Fruit fly (Drosophila melanogaster): ENCODE measurements around the gene CG4502.

The CG4502 gene

DNA sequence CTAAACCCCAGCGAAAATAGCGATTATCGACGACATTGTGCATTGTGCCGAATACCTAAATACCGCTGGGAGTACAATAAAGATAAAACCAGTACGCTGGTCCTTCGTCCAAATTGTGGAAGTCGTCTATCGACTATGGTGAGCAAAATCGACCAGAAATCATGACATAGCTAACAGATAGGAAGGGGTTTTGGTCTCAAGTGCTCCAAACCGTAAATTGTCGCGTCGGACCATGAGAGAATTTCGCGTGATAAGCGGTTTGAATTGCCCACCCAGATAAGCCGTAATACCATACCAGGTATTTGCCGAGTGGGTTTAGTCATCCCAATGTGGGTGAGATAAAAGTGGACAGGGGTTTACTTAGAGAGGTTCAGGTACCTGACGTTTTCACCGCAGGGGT, 13.9 kb upstream of the CG4502 start:
- TF ChIP-seq CG14655 (GFP tag; optimal IDR thresholded peaks at IDR 0.05), result no peak

DNA sequence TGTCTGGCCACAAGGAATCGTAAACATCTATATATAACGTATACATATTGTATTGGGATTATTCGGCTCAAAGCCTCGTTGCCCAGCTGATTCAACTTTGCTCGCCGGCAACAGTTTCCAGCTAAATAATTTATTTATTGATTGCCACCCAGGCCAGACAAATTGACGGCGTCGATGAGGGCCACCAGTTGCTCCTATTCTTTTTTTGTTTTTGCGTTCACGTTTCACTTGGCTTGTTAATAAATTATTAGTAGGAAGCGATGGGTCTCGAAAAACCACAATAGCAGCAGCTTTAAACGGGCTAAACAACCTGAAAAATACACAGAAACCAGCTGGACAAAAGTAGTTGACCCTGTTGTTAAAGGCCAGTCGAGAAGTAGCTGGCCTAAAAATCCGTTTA, 13.0 kb upstream of the CG4502 start:
- TF ChIP-seq EcR (GFP tag; optimal IDR thresholded peaks at IDR 0.05) (peak; percentile 6), CG15710 (tag; optimal IDR thresholded peaks at IDR 0.05) (no peak), CG8301 (tag; optimal IDR thresholded peaks at IDR 0.05) (no peak), CG4496 (GFP tag; IDR thresholded peaks at IDR 0.05) (0 out of 3 replicates have a peak, but pooled peaks have one; percentile 34), CG13204 (GFP tag; optimal IDR thresholded peaks at IDR 0.05) (no peak)

DNA sequence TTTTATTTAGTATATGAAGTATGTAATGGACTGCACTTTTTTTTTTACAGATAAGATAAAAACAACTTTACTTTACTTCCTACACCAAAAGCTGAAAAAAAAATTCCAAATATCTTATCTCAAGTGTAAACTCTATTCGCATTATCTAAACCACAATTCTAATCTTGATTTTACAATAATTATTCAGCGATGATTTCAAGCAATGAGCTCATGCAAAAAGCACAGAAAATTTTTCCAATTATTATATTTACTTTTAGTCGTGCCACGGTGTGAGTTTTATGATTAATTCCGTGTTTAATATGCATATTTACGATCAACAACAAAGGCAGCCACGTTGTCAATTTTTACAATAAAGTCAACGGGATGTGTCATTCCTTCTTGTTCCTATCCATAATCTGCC, 12.2 kb upstream of the CG4502 start:
- TF ChIP-seq CG10348 (GFP tag; IDR thresholded peaks at IDR 0.05), result no peak
- TF ChIP-seq CG8301 (tag; optimal IDR thresholded peaks at IDR 0.05), result no peak
- no peak for TF ChIP-seq CG8159 (tag; optimal IDR thresholded peaks at IDR 0.05)
- no peak for TF ChIP-seq Ets98B (GFP tag; IDR thresholded peaks at IDR 0.05)
- TF ChIP-seq gl (tag; optimal IDR thresholded peaks at IDR 0.05), result no peak
- no peak for TF ChIP-seq fd96Ca (GFP tag; IDR thresholded peaks at IDR 0.05)
- TF ChIP-seq rn (GFP tag; IDR thresholded peaks at IDR 0.05), result no peak
- no peak for TF ChIP-seq D1 (tag; optimal IDR thresholded peaks at IDR 0.05)
- TF ChIP-seq CG32121 (GFP tag; IDR thresholded peaks at IDR 0.05), result no peak
- TF ChIP-seq Pif1A (GFP tag; optimal IDR thresholded peaks at IDR 0.05), result no peak
- TF ChIP-seq CG4496 (GFP tag; IDR thresholded peaks at IDR 0.05), result no peak
- no peak for TF ChIP-seq EcR (GFP tag; optimal IDR thresholded peaks at IDR 0.05)
- no peak for TF ChIP-seq CG14655 (GFP tag; optimal IDR thresholded peaks at IDR 0.05)
- TF ChIP-seq CG12605 (GFP tag; IDR thresholded peaks at IDR 0.05), result no peak
- TF ChIP-seq Snoo (tag; optimal IDR thresholded peaks at IDR 0.05), result no peak
- TF ChIP-seq CG17806 (tag; optimal IDR thresholded peaks at IDR 0.05), result no peak
- TF ChIP-seq CG13204 (GFP tag; optimal IDR thresholded peaks at IDR 0.05), result no peak
- no peak for TF ChIP-seq Pif1B (GFP tag; optimal IDR thresholded peaks at IDR 0.05)
- no peak for TF ChIP-seq CG9948 (tag; optimal IDR thresholded peaks at IDR 0.05)
- TF ChIP-seq CG34367 (tag; optimal IDR thresholded peaks at IDR 0.05), result no peak

DNA sequence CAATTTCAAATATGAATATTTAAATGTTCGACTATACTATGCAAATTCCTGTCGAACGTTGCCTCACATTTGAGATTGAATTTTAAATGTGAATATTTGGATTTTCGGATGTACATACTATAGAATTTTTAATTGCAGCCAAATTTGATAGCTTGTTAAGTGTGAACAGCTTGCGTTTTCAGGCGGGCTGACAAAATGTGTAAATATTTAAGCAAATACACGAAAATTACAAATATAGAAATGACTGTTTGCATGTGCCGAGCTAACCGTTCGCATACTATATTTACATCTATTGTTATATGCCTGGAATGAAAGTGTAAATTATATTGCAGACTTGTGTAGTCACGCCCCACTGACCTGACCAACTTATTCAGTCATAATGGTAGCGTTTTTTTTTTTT, 11.6 kb upstream of the CG4502 start:
- TF ChIP-seq gl (tag; optimal IDR thresholded peaks at IDR 0.05), result no peak
- TF ChIP-seq CG13204 (GFP tag; optimal IDR thresholded peaks at IDR 0.05), result no peak
- no peak; the same call in 2 of the 3 replicates for TF ChIP-seq CG4496 (GFP tag; IDR thresholded peaks at IDR 0.05)
- no peak for TF ChIP-seq rn (GFP tag; IDR thresholded peaks at IDR 0.05)
- no peak for TF ChIP-seq CG10348 (GFP tag; IDR thresholded peaks at IDR 0.05)
- no peak for TF ChIP-seq EcR (GFP tag; optimal IDR thresholded peaks at IDR 0.05)
- TF ChIP-seq CG14655 (GFP tag; optimal IDR thresholded peaks at IDR 0.05), result no peak
- no peak for TF ChIP-seq CG8301 (tag; optimal IDR thresholded peaks at IDR 0.05)
- TF ChIP-seq CG17806 (tag; optimal IDR thresholded peaks at IDR 0.05), result no peak
- no peak for TF ChIP-seq D1 (tag; optimal IDR thresholded peaks at IDR 0.05)
- no peak for TF ChIP-seq fd96Ca (GFP tag; IDR thresholded peaks at IDR 0.05)
- TF ChIP-seq CG9948 (tag; optimal IDR thresholded peaks at IDR 0.05), result no peak
- no peak for TF ChIP-seq CG32121 (GFP tag; IDR thresholded peaks at IDR 0.05)
- no peak for TF ChIP-seq Pif1A (GFP tag; optimal IDR thresholded peaks at IDR 0.05)
- TF ChIP-seq CG34367 (tag; optimal IDR thresholded peaks at IDR 0.05), result no peak
- TF ChIP-seq CG12605 (GFP tag; IDR thresholded peaks at IDR 0.05), result no peak
- no peak for TF ChIP-seq CG8159 (tag; optimal IDR thresholded peaks at IDR 0.05)
- no peak for TF ChIP-seq Snoo (tag; optimal IDR thresholded peaks at IDR 0.05)
- no peak for TF ChIP-seq Ets98B (GFP tag; IDR thresholded peaks at IDR 0.05)
- no peak for TF ChIP-seq CG15710 (tag; optimal IDR thresholded peaks at IDR 0.05)

DNA sequence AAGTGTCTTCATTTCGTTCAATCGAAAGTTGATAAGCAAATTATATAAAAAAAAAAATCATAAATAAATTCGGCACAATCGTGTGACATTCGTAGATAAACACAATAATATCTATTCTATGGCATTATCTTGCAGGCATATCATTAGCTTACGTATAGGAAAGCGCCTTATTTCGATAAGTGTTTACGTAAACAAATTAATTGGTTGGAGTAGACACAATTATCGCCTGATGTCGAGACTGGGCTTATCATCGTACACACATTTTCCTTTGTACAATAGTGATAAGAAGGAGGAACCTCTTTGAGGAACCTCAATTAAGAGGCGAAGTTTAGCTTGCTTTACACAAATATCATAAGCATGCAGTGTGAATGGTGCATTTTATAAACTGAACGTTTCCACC, 10.8 kb upstream of the CG4502 start:
- no peak for TF ChIP-seq CG17806 (tag; optimal IDR thresholded peaks at IDR 0.05)
- TF ChIP-seq Pif1B (GFP tag; optimal IDR thresholded peaks at IDR 0.05), result no peak
- no peak for TF ChIP-seq CG10348 (GFP tag; IDR thresholded peaks at IDR 0.05)
- no peak for TF ChIP-seq gl (tag; optimal IDR thresholded peaks at IDR 0.05)
- TF ChIP-seq EcR (GFP tag; optimal IDR thresholded peaks at IDR 0.05), result no peak
- no peak for TF ChIP-seq Snoo (tag; optimal IDR thresholded peaks at IDR 0.05)
- no peak for TF ChIP-seq rn (GFP tag; IDR thresholded peaks at IDR 0.05)
- no peak for TF ChIP-seq fd96Ca (GFP tag; IDR thresholded peaks at IDR 0.05)
- no peak for TF ChIP-seq CG14655 (GFP tag; optimal IDR thresholded peaks at IDR 0.05)
- no peak for TF ChIP-seq CG15710 (tag; optimal IDR thresholded peaks at IDR 0.05)
- TF ChIP-seq CG12605 (GFP tag; IDR thresholded peaks at IDR 0.05), result no peak
- no peak for TF ChIP-seq Ets98B (GFP tag; IDR thresholded peaks at IDR 0.05)
- TF ChIP-seq Pif1A (GFP tag; optimal IDR thresholded peaks at IDR 0.05), result no peak
- TF ChIP-seq CG32121 (GFP tag; IDR thresholded peaks at IDR 0.05), result no peak
- TF ChIP-seq CG4496 (GFP tag; IDR thresholded peaks at IDR 0.05), result no peak
- no peak for TF ChIP-seq CG34367 (tag; optimal IDR thresholded peaks at IDR 0.05)
- no peak for TF ChIP-seq CG13204 (GFP tag; optimal IDR thresholded peaks at IDR 0.05)
- TF ChIP-seq D1 (tag; optimal IDR thresholded peaks at IDR 0.05), result no peak
- TF ChIP-seq CG8159 (tag; optimal IDR thresholded peaks at IDR 0.05), result no peak

DNA sequence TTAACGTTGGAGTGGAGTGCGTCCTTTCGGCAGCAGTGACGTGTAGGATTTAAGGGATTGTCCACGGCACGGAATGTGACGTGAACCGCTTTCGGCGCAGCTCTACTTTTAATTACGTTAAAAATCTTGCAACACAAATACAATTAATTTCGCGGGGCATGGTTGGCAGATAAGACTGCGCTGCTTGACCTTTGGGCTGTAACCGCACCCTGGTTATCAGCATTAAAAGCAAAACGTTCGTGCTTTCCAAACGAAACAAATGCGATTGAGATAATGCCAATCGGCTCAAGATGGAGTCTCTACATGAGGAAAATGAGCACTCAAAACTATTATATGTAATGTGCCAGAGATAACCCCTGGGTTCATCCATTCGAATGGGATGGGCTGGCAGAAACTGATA, 9.5 kb upstream of the CG4502 start:
- no peak for TF ChIP-seq Snoo (tag; optimal IDR thresholded peaks at IDR 0.05)
- 0 out of 3 replicates have a peak, but pooled peaks have one; percentile 51 for TF ChIP-seq CG4496 (GFP tag; IDR thresholded peaks at IDR 0.05)

DNA sequence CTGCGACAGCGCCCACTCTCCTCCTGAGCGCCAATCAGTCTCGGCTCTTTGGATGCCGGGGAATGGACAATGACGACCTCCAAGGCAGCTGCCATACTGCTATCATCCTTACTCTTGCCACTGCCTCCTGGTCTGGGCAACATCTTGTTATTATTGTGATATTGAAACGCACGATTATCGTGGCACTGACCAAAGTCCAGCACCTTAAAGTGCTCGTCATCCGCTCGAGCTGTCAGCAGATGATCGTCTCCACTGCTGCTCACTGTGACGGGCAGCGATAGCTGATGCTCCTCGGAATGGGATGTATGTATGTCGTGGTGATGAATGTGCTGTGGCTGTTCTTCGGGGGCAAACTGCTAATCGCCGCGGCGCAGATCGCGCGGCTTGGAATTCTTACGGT, 3.6 kb upstream of the CG4502 start:
- TF ChIP-seq CG14655 (GFP tag; optimal IDR thresholded peaks at IDR 0.05) (no peak), CG32121 (GFP tag; IDR thresholded peaks at IDR 0.05) (0 out of 2 replicates have a peak, but pooled peaks have one; percentile 19), gl (tag; optimal IDR thresholded peaks at IDR 0.05) (peak; percentile 69), CG15710 (tag; optimal IDR thresholded peaks at IDR 0.05) (no peak), CG8301 (tag; optimal IDR thresholded peaks at IDR 0.05) (no peak), CG4496 (GFP tag; IDR thresholded peaks at IDR 0.05) (peak; percentile 51; the same call in 1 of the 3 replicates), CG34367 (tag; optimal IDR thresholded peaks at IDR 0.05) (no peak), rn (GFP tag; IDR thresholded peaks at IDR 0.05) (no peak), Pif1B (GFP tag; optimal IDR thresholded peaks at IDR 0.05) (no peak), CG17806 (tag; optimal IDR thresholded peaks at IDR 0.05) (peak; percentile 11), EcR (GFP tag; optimal IDR thresholded peaks at IDR 0.05) (peak; percentile 16)
